Worm (Caenorhabditis elegans) whole organism, L4 larva: ENCODE measurements around the gene R10E4.9.

ENCODE experiments used
- Y105C5A.15 ChIP-seq: fragments of 200-800 bp; sonication (Bioruptor generic); IDR thresholded peaks from 2 replicates; pipeline ENCODE4 v1.3.6; 2022; ENCODE audit warnings: missing genetic modification characterization, missing compliant biosample characterization
- Y5F2A.4 ChIP-seq: fragments of 200-800 bp; sonication (Bioruptor generic); optimal IDR thresholded peaks from 2 replicates; lab custom pipeline; 2018; ENCODE audit warnings: mild to moderate bottlenecking, missing genetic modification characterization, missing compliant biosample characterization
- ZK337.2 ChIP-seq: fragments of 200-800 bp; sonication (Bioruptor generic); IDR thresholded peaks from 2 replicates; pipeline ENCODE4 v1.3.6; 2022; ENCODE audit warnings: missing genetic modification reagents, missing genetic modification characterization, missing compliant biosample characterization
- ZK546.5 ChIP-seq, 2 experiments: sonication (generic microtip); optimal IDR thresholded peaks; 2 replicates each; lab custom pipeline; 2017; ENCODE audit warnings: missing biosample characterization in 2 of 2, missing genetic modification characterization in 2 of 2
- aha-1 ChIP-seq: fragments of 150-350 bp; peaks from one replicate; lab custom pipeline; 2014; ENCODE audit warnings: missing biosample characterization, missing genetic modification characterization
- ctbp-1 ChIP-seq: fragments of 200-800 bp; sonication (Bioruptor generic); IDR thresholded peaks from 2 replicates; pipeline ENCODE4 v1.3.6; 2022; ENCODE audit warnings: missing genetic modification reagents, missing genetic modification characterization, missing compliant biosample characterization
- daf-12 ChIP-seq: fragments of 150-350 bp; optimal IDR thresholded peaks from 2 replicates; lab custom pipeline; 2014; ENCODE audit warnings: missing biosample characterization, missing genetic modification reagents, missing genetic modification characterization
- daf-8 ChIP-seq: fragments of 200-800 bp; sonication (Bioruptor generic); IDR thresholded peaks from 2 replicates; pipeline ENCODE4 v1.3.6; 2022; ENCODE audit warnings: missing genetic modification characterization, missing compliant biosample characterization
- dmd-8 ChIP-seq: fragments of 200-800 bp; sonication (Bioruptor generic); IDR thresholded peaks from 2 replicates; pipeline ENCODE4 v1.3.6; 2022; ENCODE audit warnings: missing genetic modification characterization, missing compliant biosample characterization
- dmd-9 ChIP-seq: fragments of 200-800 bp; sonication (Bioruptor generic); IDR thresholded peaks from 2 replicates; pipeline ENCODE4 v1.3.6; 2022; ENCODE audit warnings: missing genetic modification reagents, missing genetic modification characterization, missing compliant biosample characterization
- dve-1 ChIP-seq: sonication (generic microtip); optimal IDR thresholded peaks from 2 replicates; lab custom pipeline; 2017; ENCODE audit warnings: antibody characterized with exemption, mild to moderate bottlenecking, missing genetic modification characterization, missing compliant biosample characterization; ENCODE audit not compliant: insufficient read depth
- egl-27 ChIP-seq: sonication (generic microtip); optimal IDR thresholded peaks from 3 replicates; lab custom pipeline; 2017; ENCODE audit warnings: missing biosample characterization, missing genetic modification reagents, missing genetic modification characterization
- gei-8 ChIP-seq: fragments of 200-800 bp; sonication (Bioruptor generic); optimal IDR thresholded peaks from 2 replicates; lab custom pipeline; 2018; ENCODE audit warnings: mild to moderate bottlenecking, missing genetic modification characterization, missing compliant biosample characterization
- hif-1 ChIP-seq, 2 experiments: sonication (generic microtip); optimal IDR thresholded peaks; 2 replicates each; lab custom pipeline; 2016 to 2017; ENCODE audit warnings: missing compliant biosample characterization in 2 of 2, missing genetic modification characterization in 2 of 2, missing genetic modification reagents in 2 of 2, missing genotype in 2 of 2, mild to moderate bottlenecking in 1 of 2
- hlh-11 ChIP-seq: fragments of 200-800 bp; sonication (Bioruptor generic); optimal IDR thresholded peaks from 2 replicates; lab custom pipeline; 2018; ENCODE audit warnings: mild to moderate bottlenecking, missing genetic modification characterization, missing compliant biosample characterization
- hmg-1.1 ChIP-seq: fragments of 200-800 bp; sonication (Bioruptor generic); IDR thresholded peaks from 2 replicates; pipeline ENCODE4 v1.3.6; 2022; ENCODE audit warnings: missing genetic modification reagents, missing genetic modification characterization, missing compliant biosample characterization
- lim-7 ChIP-seq: fragments of 200-800 bp; sonication (Bioruptor generic); IDR thresholded peaks from 2 replicates; pipeline ENCODE4 v1.3.6; 2022; ENCODE audit warnings: missing genetic modification characterization, missing compliant biosample characterization
- lin-15B ChIP-seq: fragments of 150-350 bp; sonication (generic microtip); optimal IDR thresholded peaks from 3 replicates; lab custom pipeline; 2014; ENCODE audit warnings: missing biosample characterization, missing genetic modification characterization
- lin-38 ChIP-seq: fragments of 200-800 bp; sonication (Bioruptor generic); IDR thresholded peaks from 2 replicates; pipeline ENCODE4 v1.3.6; 2022; ENCODE audit warnings: missing genetic modification reagents, missing genetic modification characterization, missing compliant biosample characterization
- lin-39 ChIP-seq: fragments of 150-350 bp; optimal IDR thresholded peaks from 2 replicates; lab custom pipeline; 2014; ENCODE audit warnings: missing biosample characterization, missing genetic modification reagents, missing genetic modification characterization
- lsy-2 ChIP-seq, 2 experiments: fragments of 150-350 bp in 1 of 2; sonication (generic microtip) in 1 of 2; optimal IDR thresholded peaks; 2 replicates each; lab custom pipeline; 2014 to 2017; ENCODE audit warnings: missing biosample characterization in 2 of 2, missing genetic modification characterization in 2 of 2
- madf-9 ChIP-seq: fragments of 200-800 bp; sonication (Bioruptor generic); conservative IDR thresholded peaks from 2 replicates; pipeline ENCODE4 v1.3.6; 2022; ENCODE audit warnings: missing genetic modification reagents, missing genetic modification characterization, missing compliant biosample characterization
- mdl-1 ChIP-seq, 2 experiments: fragments of 150-350 bp in 1 of 2; sonication (generic microtip) in 1 of 2; optimal IDR thresholded peaks; 2 replicates each; lab custom pipeline; 2014 to 2017; ENCODE audit warnings: missing biosample characterization in 2 of 2, missing genetic modification characterization in 2 of 2
- mep-1 ChIP-seq: fragments of 150-350 bp; sonication (generic microtip); optimal IDR thresholded peaks from 3 replicates; lab custom pipeline; 2014; ENCODE audit warnings: missing biosample characterization, missing genetic modification characterization
- mxl-3 ChIP-seq: fragments of 200-800 bp; sonication (Bioruptor generic); optimal IDR thresholded peaks from 2 replicates; lab custom pipeline; 2018; ENCODE audit warnings: mild to moderate bottlenecking, missing genetic modification characterization, missing compliant biosample characterization
- nhr-11 ChIP-seq: fragments of 150-350 bp; optimal IDR thresholded peaks from 2 replicates; lab custom pipeline; 2014; ENCODE audit warnings: missing biosample characterization, missing genetic modification characterization
- nhr-28 ChIP-seq: fragments of 150-350 bp; optimal IDR thresholded peaks from 2 replicates; lab custom pipeline; 2014; ENCODE audit warnings: missing biosample characterization, missing genetic modification characterization
- nhr-41 ChIP-seq: fragments of 200-800 bp; sonication (Bioruptor generic); IDR thresholded peaks from 2 replicates; pipeline ENCODE4 v1.3.6; 2022; ENCODE audit warnings: missing genetic modification reagents, missing genetic modification characterization, missing compliant biosample characterization
- nhr-76 ChIP-seq: fragments of 150-350 bp; optimal IDR thresholded peaks from 2 replicates; lab custom pipeline; 2014; ENCODE audit warnings: missing biosample characterization, missing genetic modification characterization
- rbr-2 ChIP-seq: sonication (generic microtip); optimal IDR thresholded peaks from 2 replicates; lab custom pipeline; 2016; ENCODE audit warnings: missing genotype, missing genetic modification characterization, missing compliant biosample characterization
- snpc-1.2 ChIP-seq: fragments of 200-800 bp; sonication (Bioruptor generic); IDR thresholded peaks from 2 replicates; pipeline ENCODE4 v1.3.6; 2022; ENCODE audit warnings: missing genetic modification reagents, missing genetic modification characterization, missing compliant biosample characterization
- spr-1 ChIP-seq: sonication (generic microtip); optimal IDR thresholded peaks from 2 replicates; lab custom pipeline; 2016; ENCODE audit warnings: mild to moderate bottlenecking, missing genetic modification characterization, missing compliant biosample characterization
- tra-1 ChIP-seq: fragments of 200-800 bp; sonication (Bioruptor generic); IDR thresholded peaks from 2 replicates; pipeline ENCODE4 v1.3.6; 2022; ENCODE audit warnings: missing genetic modification reagents, missing genetic modification characterization, missing compliant biosample characterization
- unc-39 ChIP-seq: sonication (generic microtip); optimal IDR thresholded peaks from 2 replicates; lab custom pipeline; 2017; ENCODE audit warnings: missing biosample characterization, missing genetic modification characterization
- unc-62 ChIP-seq, 3 experiments: fragments of 150-350 bp in 1 of 3; sonication (generic microtip); optimal IDR thresholded peaks in 2 of 3; peaks in 1 of 3; 1 replicate in 1 of 3; 2 replicates in 2 of 3; lab custom pipeline; 2014 to 2017; ENCODE audit warnings: missing biosample characterization in 3 of 3, missing genetic modification characterization in 3 of 3, missing genetic modification reagents in 3 of 3, missing genotype in 1 of 3
- vab-7 ChIP-seq: fragments of 200-800 bp; sonication (Bioruptor generic); IDR thresholded peaks from 2 replicates; pipeline ENCODE4 v1.3.6; 2022; ENCODE audit warnings: missing genetic modification reagents, missing genetic modification characterization, missing compliant biosample characterization
- zfp-3 ChIP-seq: fragments of 200-800 bp; sonication (Bioruptor generic); conservative IDR thresholded peaks from 2 replicates; pipeline ENCODE4 v1.3.6; 2022; ENCODE audit warnings: missing genetic modification reagents, missing genetic modification characterization, missing compliant biosample characterization

Gene R10E4.9

DNA sequence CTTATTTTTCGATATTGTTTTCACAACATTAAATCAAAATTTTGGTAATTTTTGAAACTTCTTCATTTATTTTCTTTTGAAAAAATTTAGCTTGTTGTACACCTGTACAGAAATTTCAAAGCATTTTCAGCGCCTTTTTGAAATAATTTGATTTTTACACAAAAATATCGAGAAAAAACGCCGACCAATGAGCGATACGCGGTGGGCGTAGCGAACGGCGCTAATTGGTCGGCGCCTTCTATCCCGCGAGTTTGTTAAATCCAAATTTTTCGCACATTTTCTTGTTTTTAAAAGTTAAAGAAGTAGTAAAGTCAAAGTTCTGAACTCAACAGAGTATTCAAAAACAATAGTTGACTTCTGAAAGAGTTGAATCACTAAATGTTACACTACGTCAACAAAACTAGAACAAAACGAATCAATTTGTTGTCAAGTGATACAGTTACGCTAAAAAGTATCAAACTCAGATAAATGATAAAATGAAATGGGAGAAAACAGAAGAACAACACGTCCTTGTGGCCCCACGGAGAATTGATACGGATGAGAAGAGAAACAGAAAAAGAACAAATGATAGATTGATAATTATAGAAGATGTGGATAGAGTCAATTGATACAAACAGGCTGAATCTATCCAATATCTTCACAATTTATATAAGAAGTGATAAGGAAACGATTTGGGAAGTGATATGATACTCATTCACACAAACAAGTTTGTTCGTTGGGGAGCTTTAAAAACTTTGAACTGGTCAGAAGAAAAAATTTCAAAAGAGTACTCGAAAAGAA lies 26.2 kb upstream of the R10E4.9 start:
- no peak for TF ChIP-seq hmg-1.1 (GFP tag; lab: Robert Waterston, UW)
- TF ChIP-seq aha-1, result peak; percentile 8
- TF ChIP-seq mxl-3 (GFP tag; lab: Kevin White, UChicago), result peak; percentile 42
- peak in 1 of 2 experiments; percentile 17 for TF ChIP-seq unc-62 (GFP tag; optimal IDR thresholded peaks at IDR 0.05 in 1 of 2; lab: Kevin White, UChicago)
- TF ChIP-seq unc-62 (tag; optimal IDR thresholded peaks at IDR 0.05; lab: Kevin White, UChicago), result no peak
- peak in 1 of 2 experiments; percentile 15 for TF ChIP-seq mdl-1 (tag; optimal IDR thresholded peaks at IDR 0.05; lab: Kevin White, UChicago)
- peak; percentile 65 for TF ChIP-seq nhr-28
- peak; percentile 10 for TF ChIP-seq hlh-11
- no peak for TF ChIP-seq daf-12 (tag; lab: Kevin White, UChicago)

DNA sequence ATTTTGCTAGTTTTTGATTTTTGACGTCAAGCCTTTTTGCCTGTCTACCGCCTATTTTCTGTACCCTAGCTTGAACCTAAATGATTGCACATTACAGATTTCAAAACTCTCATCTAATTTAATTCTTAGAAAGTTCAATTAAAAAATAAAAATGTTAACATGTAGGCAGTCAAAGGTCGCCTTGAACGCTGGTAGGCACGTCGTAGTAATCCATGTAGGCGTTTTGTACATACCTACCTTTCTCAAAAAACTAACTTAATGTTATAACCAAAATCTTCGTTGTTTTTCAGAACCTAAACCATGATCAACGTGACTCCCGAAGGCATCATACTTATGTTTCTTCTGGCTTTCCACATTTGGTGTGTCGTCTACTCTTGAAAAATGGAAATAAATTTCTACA lies 21.7 kb upstream of the R10E4.9 start, which contains the start of gene H38K22.9:
Gene H38K22.9, plus strand, starts transcription at position 301 of the 400 bp plus-strand sequence.
- no peak for TF ChIP-seq madf-9 (GFP tag; lab: Robert Waterston, UW)
- no peak for TF ChIP-seq nhr-11 (tag; lab: Kevin White, UChicago)

DNA sequence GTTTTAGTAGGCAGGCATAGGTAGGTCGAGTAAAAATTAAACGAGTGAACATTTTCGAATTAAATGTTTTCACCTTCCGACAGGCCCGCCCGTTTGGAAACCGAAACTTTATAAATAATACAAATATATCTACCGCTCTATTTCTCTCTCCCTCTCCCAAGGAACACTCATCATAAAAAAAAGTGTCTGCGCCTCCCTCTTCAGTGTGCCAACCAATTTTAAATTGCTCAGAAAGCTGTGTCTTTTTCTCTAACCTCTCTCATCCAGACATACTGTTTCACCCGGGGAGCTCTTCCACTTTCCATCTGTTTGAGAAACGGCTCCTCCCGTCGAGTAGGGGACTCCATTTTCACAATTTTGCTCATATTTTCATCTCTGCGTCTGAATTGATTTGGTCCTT lies 20.9 kb upstream of the R10E4.9 start:
- TF ChIP-seq nhr-11 (tag; lab: Kevin White, UChicago) (peak; percentile 14), lin-38 (GFP tag; lab: Robert Waterston, UW) (0 out of 2 replicates have a peak, but pooled peaks have one; percentile 16), mep-1 (peak; percentile 23), unc-62 (GFP tag; optimal IDR thresholded peaks at IDR 0.05 in 1 of 2; lab: Kevin White, UChicago) (peak in 1 of 2 experiments; percentile 67), unc-62 (tag; optimal IDR thresholded peaks at IDR 0.05; lab: Kevin White, UChicago) (no peak), rbr-2 (peak; percentile 48), lsy-2 (tag; optimal IDR thresholded peaks at IDR 0.05; lab: Kevin White, UChicago) (peak in 1 of 2 experiments; percentile 41), lim-7 (no peak), gei-8 (GFP tag; lab: Kevin White, UChicago) (no peak), ZK546.5 (tag; optimal IDR thresholded peaks at IDR 0.05; lab: Kevin White, UChicago) (no peak), tra-1 (GFP tag; lab: Robert Waterston, UW) (no peak), vab-7 (GFP tag; lab: Robert Waterston, UW) (0 out of 2 replicates have a peak, but pooled peaks have one; percentile 26), hmg-1.1 (GFP tag; lab: Robert Waterston, UW) (peak; percentile 54; the same call in 1 of the 2 replicates)
- TF ChIP-seq, all 104 proteins: peak for 8

DNA sequence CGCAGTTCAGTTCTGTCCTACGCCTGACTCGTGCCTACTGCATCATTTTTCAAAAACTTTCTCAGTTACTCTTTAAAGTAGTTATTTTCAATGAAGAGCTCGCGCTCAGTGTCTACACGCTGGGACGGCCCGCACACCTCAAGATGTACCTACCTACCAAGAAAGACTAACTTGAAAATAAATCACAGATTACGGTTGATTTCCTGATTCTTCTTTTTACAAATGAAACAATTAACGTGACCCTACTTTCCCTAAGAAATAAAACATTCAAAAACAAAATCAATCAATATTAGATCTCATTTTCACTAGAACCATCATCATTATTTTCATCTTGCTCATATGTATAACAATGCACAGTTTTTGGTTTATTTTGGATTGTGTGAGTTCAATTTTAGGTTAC lies 19.2 kb upstream of the R10E4.9 start, which contains the start of gene H38K22.7:
Gene H38K22.7, plus strand, starts transcription at position 301 of the 400 bp plus-strand sequence.
- no peak for TF ChIP-seq ZK337.2 (GFP tag; lab: Robert Waterston, UW)

DNA sequence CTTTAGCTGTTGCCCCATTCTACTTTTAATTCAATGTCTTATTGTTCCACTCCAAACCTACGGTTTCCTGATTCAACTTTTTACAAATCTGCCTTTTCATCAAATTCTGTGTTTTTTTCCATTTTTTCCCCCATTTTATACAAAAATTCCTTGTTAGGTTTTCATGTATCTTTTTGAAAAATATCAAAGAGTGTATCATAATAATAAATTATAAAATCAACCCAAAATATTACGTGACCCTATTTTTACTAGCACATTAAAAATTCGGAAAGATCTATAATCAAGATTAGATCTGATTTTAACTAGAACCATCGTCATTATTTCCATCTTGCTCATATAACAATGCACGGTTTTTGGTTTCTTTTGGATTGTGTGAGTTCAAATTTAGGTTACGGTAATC lies 17.9 kb upstream of the R10E4.9 start, which contains the start of gene H38K22.6:
Gene H38K22.6, plus strand, starts transcription at position 301 of the 400 bp plus-strand sequence.
- no peak for TF ChIP-seq hlh-11

DNA sequence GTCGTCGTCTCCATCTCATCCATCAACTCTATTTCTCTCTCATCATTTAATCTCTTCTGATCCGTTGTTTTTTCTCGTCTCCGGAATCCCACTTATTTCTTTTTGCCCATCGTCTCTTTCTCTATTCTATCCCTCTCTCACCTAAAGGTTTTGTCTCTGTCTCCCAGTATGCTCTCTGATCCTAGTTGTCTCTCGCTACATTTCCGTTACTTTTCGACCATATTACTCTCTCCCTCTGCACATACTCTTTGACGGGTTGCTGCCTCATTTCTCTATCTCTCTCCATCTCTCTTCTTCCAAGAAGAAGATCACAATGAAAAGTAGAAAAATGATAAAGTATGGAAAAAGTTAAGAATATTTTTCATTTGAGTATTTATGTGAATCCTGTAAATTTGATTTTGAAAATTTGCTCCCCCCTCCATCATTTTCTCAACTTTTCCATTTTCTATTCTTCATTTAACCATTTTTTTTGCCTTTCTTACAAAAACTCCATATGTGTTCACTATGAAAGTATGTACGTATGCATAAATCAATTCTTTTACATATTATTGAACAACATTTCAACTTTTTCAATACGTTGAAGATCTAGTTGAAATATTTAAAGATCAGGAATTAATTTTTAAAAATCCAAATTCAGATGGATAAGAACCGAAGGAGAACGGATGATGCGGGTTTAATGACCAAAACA lies 15.0 kb upstream of the R10E4.9 start, which contains the start of gene tag-131:
Gene tag-131, plus strand, starts transcription at position 638 of the 688 bp plus-strand sequence.
- TF ChIP-seq egl-27 (tag; lab: Kevin White, UChicago) (no peak), Y105C5A.15 (no peak), ctbp-1 (GFP tag; lab: Robert Waterston, UW) (no peak), snpc-1.2 (GFP tag; lab: Robert Waterston, UW) (no peak), Y5F2A.4 (GFP tag; lab: Kevin White, UChicago) (no peak), spr-1 (tag; lab: Kevin White, UChicago) (no peak), unc-39 (tag; lab: Kevin White, UChicago) (no peak), daf-8 (GFP tag; lab: Robert Waterston, UW) (no peak), lin-15B (no peak), nhr-76 (tag; lab: Kevin White, UChicago) (no peak), lsy-2 (tag; optimal IDR thresholded peaks at IDR 0.05; lab: Kevin White, UChicago) (peak in 1 of 2 experiments; percentile 25), lin-39 (tag; lab: Kevin White, UChicago) (no peak), hmg-1.1 (GFP tag; lab: Robert Waterston, UW) (no peak), dve-1 (peak; percentile 25), dmd-9 (GFP tag; lab: Robert Waterston, UW) (no peak), unc-62 (GFP tag; optimal IDR thresholded peaks at IDR 0.05 in 1 of 2; lab: Kevin White, UChicago) (peak in 1 of 2 experiments; percentile 83), unc-62 (tag; optimal IDR thresholded peaks at IDR 0.05; lab: Kevin White, UChicago) (no peak), dmd-8 (GFP tag; lab: Robert Waterston, UW) (no peak), zfp-3 (GFP tag; lab: Robert Waterston, UW) (no peak), nhr-41 (no peak), hif-1 (tag; optimal IDR thresholded peaks at IDR 0.05; lab: Kevin White, UChicago) (no peak)
